Fruit fly (Drosophila melanogaster) whole organism, wandering third instar larva: Measurements from ENCODE around the gene Acf.

ENCODE experiments used
- Abd-B ChIP-seq: fragments of >200 bp; optimal IDR thresholded peaks from 2 replicates; lab custom pipeline; 2017; ENCODE audit warnings: missing biosample characterization, missing genetic modification characterization
- CrebA ChIP-seq: fragments of 200-800 bp; sonication (Bioruptor generic); optimal IDR thresholded peaks from 2 replicates; lab custom pipeline; 2016; ENCODE audit warnings: missing biosample characterization, mild to moderate bottlenecking, missing genetic modification characterization, borderline replicate concordance
- Hnf4 ChIP-seq: fragments of 200-800 bp; sonication (Bioruptor generic); optimal IDR thresholded peaks from 2 replicates; lab custom pipeline; 2016; ENCODE audit warnings: missing biosample characterization, mild to moderate bottlenecking, missing genetic modification characterization
- Vsx2 ChIP-seq: fragments of 200-300, 225-300 bp; sonication (Bioruptor generic); optimal IDR thresholded peaks from 2 replicates; lab custom pipeline; 2018; ENCODE audit warnings: missing biosample characterization, missing genetic modification characterization; ENCODE audit not compliant: partially characterized antibody
- dl ChIP-seq, 2 experiments: fragments of 175-275, 200-275 bp in 1 of 2; fragments of 200-275 bp in 1 of 2; sonication (Bioruptor generic); optimal IDR thresholded peaks; lab custom pipeline; 2018; ENCODE audit warnings: mild to moderate bottlenecking in 2 of 2, missing biosample characterization in 2 of 2, missing genetic modification characterization in 2 of 2, moderate library complexity in 2 of 2; ENCODE audit not compliant: partially characterized antibody in 2 of 2, insufficient read depth in 1 of 2
- dsf ChIP-seq: sonication (Bioruptor generic); optimal IDR thresholded peaks from 2 replicates; lab custom pipeline; 2016; ENCODE audit warnings: missing biosample characterization, missing genetic modification characterization, borderline replicate concordance

- TF ChIP-seq Hnf4 (GFP tag; lab: Kevin White, UChicago) (no peak), Abd-B (GFP tag; lab: Kevin White, UChicago) (no peak), Vsx2 (no peak), dsf (no peak), CrebA (no peak), dl (GFP tag; optimal IDR thresholded peaks at IDR 0.05; lab: Kevin White, UChicago; ENCODE audit: insufficient read depth in 1 of 2, partially characterized antibody in 2 of 2) (no peak)
Measured at dm6 chr3R:31765145-31765544, 28.6 kb upstream of the Acf start.
